Worm (Caenorhabditis elegans): ENCODE measurements around the gene fkb-4.

Gene fkb-4

DNA sequence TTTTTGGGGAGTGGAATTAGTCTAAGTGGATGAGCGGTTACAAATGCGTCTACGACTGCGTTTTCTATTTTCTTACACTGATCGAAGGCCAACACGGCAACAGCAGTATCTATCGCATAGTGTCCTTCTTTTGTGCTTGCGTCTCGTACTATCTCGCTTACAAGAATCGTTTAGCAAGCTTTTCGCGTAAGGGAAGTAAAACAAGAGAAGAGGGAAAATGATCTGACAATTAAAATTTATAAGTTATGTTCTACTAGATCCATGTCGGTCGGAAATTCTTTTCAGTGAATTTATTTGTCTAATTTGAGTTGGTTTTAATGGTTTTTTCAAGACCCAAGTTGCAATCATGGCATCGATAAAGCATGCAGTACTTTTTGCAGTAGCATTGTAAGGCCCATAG is at the start of gene fkb-4:
Gene fkb-4 (minus strand): TSS at position 101 of the 400 bp plus-strand sequence.
- TF ChIP-seq hnd-1 (tag; optimal IDR thresholded peaks at IDR 0.05), result no peak
- TF ChIP-seq hmbx-1 (tag; optimal IDR thresholded peaks at IDR 0.05), result no peak
- no peak for TF ChIP-seq ets-7 (tag; optimal IDR thresholded peaks at IDR 0.05)
- no peak for TF ChIP-seq ceh-13 (GFP tag; optimal IDR thresholded peaks at IDR 0.05)
- TF ChIP-seq tbx-11 (GFP tag; IDR thresholded peaks at IDR 0.05), result no peak
- no peak for TF ChIP-seq pes-1 (GFP tag; IDR thresholded peaks at IDR 0.05)
- TF ChIP-seq B0310.2 (tag; optimal IDR thresholded peaks at IDR 0.05), result no peak
- no peak for TF ChIP-seq scrt-1 (GFP tag; IDR thresholded peaks at IDR 0.05)
- no peak for TF ChIP-seq tbx-37 (GFP tag; conservative IDR thresholded peaks at IDR 0.05)
- no peak for TF ChIP-seq flt-1 (GFP tag; IDR thresholded peaks at IDR 0.05)
- TF ChIP-seq ceh-36 (tag; optimal IDR thresholded peaks at IDR 0.05), result no peak
- TF ChIP-seq ama-1 (optimal IDR thresholded peaks at IDR 0.05), result no peak
- no peak for TF ChIP-seq F13C5.2 (tag; optimal IDR thresholded peaks at IDR 0.05)
- no peak for TF ChIP-seq sea-1 (GFP tag; conservative IDR thresholded peaks at IDR 0.05)
- TF ChIP-seq hmg-4 (GFP tag; optimal IDR thresholded peaks at IDR 0.05), result no peak
- TF ChIP-seq aly-1 (tag; optimal IDR thresholded peaks at IDR 0.05), result no peak
- no peak for TF ChIP-seq tra-4 (tag; optimal IDR thresholded peaks at IDR 0.05)

DNA sequence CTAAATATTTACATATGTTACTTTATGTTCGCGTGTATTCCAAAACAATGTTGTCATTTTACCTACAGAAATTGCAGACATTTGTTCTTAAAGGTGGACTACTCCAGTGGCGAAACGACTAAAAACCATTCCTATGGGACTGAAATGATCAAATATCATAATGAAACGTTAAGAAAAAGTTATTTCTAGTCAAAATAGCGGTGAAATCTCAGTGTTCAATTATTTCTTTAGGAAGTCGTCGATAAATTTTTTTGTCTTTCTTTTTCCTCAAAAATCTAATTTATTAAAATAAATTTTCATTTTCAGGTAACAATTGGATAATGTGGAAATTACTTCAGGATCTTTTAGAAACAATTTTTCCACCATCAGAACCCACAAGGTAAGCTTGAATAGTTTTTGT is 48.5 kb upstream of the fkb-4 start, which contains the start of gene C44H9.4:
Gene C44H9.4 (plus strand): TSS at position 301 of the 400 bp plus-strand sequence.
- no peak for TF ChIP-seq sea-1 (GFP tag; conservative IDR thresholded peaks at IDR 0.05)
- TF ChIP-seq tbx-37 (GFP tag; conservative IDR thresholded peaks at IDR 0.05), result no peak
- no peak for TF ChIP-seq scrt-1 (GFP tag; IDR thresholded peaks at IDR 0.05)
- no peak for TF ChIP-seq ceh-13 (GFP tag; optimal IDR thresholded peaks at IDR 0.05)
- no peak for TF ChIP-seq B0310.2 (tag; optimal IDR thresholded peaks at IDR 0.05)
- no peak for TF ChIP-seq hnd-1 (tag; optimal IDR thresholded peaks at IDR 0.05)
- no peak for TF ChIP-seq F13C5.2 (tag; optimal IDR thresholded peaks at IDR 0.05)
- no peak for TF ChIP-seq pes-1 (GFP tag; IDR thresholded peaks at IDR 0.05)
- no peak for TF ChIP-seq hmbx-1 (tag; optimal IDR thresholded peaks at IDR 0.05)
- TF ChIP-seq ets-7 (tag; optimal IDR thresholded peaks at IDR 0.05), result no peak
- no peak for TF ChIP-seq ceh-36 (tag; optimal IDR thresholded peaks at IDR 0.05)
- TF ChIP-seq aly-1 (tag; optimal IDR thresholded peaks at IDR 0.05), result no peak
- TF ChIP-seq flt-1 (GFP tag; IDR thresholded peaks at IDR 0.05), result no peak
- TF ChIP-seq ama-1 (optimal IDR thresholded peaks at IDR 0.05), result no peak

DNA sequence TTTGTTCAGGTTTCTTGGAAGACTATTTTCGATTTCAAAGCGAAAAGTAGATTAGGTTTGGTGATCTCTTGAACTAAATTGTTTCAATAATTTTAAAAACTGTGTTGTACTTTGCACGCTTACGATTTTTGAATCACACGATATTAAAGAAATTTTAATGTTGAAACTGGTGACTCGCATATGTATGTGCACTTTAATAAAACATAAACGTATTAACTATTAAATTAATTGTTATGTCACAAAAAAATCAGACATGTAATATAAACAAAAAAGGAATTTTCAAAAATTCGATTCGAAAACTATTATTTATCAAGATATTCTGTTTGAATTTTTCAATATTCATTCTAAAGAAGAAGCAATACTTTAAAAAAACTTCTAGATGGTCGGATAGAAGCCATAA is 40.3 kb upstream of the fkb-4 start, which contains the start of gene ugt-15:
Gene ugt-15 (plus strand): TSS at position 301 of the 400 bp plus-strand sequence.
- TF ChIP-seq scrt-1 (GFP tag; IDR thresholded peaks at IDR 0.05) (no peak), ama-1 (optimal IDR thresholded peaks at IDR 0.05) (no peak), ceh-13 (GFP tag; optimal IDR thresholded peaks at IDR 0.05) (no peak), B0310.2 (tag; optimal IDR thresholded peaks at IDR 0.05) (no peak), hmbx-1 (tag; optimal IDR thresholded peaks at IDR 0.05) (no peak), flt-1 (GFP tag; IDR thresholded peaks at IDR 0.05) (no peak), ceh-36 (tag; optimal IDR thresholded peaks at IDR 0.05) (no peak), aly-1 (tag; optimal IDR thresholded peaks at IDR 0.05) (no peak), hnd-1 (tag; optimal IDR thresholded peaks at IDR 0.05) (no peak), ets-7 (tag; optimal IDR thresholded peaks at IDR 0.05) (no peak), hmg-4 (GFP tag; optimal IDR thresholded peaks at IDR 0.05) (no peak)

DNA sequence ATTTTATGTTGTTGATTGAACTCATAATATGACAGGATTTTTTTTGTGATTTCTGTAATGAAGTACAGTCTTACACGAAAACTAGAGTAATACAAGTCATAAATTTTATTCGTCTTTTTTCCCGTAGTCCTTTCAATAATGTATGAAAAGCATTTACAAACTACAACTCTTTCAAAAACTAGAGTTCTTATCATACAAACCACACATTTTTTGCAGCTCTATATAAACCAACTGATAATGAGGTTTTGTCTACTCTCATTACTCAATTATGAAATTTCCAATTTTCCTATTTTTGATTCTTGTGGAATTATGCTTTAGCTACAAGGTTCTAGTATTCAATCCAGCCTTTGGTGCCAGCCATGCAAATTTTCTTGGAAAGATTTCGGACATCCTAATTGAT is 37.9 kb upstream of the fkb-4 start, which contains the start of gene ugt-16:
Gene ugt-16 (plus strand): TSS at position 248 of the 400 bp plus-strand sequence.
- TF ChIP-seq sea-1 (GFP tag; conservative IDR thresholded peaks at IDR 0.05) (no peak), ets-7 (tag; optimal IDR thresholded peaks at IDR 0.05) (no peak), hmbx-1 (tag; optimal IDR thresholded peaks at IDR 0.05) (no peak), scrt-1 (GFP tag; IDR thresholded peaks at IDR 0.05) (no peak), ceh-13 (GFP tag; optimal IDR thresholded peaks at IDR 0.05) (no peak), pes-1 (GFP tag; IDR thresholded peaks at IDR 0.05) (no peak), tbx-11 (GFP tag; IDR thresholded peaks at IDR 0.05) (no peak), hnd-1 (tag; optimal IDR thresholded peaks at IDR 0.05) (no peak), ama-1 (optimal IDR thresholded peaks at IDR 0.05) (no peak), ceh-36 (tag; optimal IDR thresholded peaks at IDR 0.05) (no peak), F13C5.2 (tag; optimal IDR thresholded peaks at IDR 0.05) (no peak), B0310.2 (tag; optimal IDR thresholded peaks at IDR 0.05) (no peak), hmg-4 (GFP tag; optimal IDR thresholded peaks at IDR 0.05) (no peak), flt-1 (GFP tag; IDR thresholded peaks at IDR 0.05) (no peak), tra-4 (tag; optimal IDR thresholded peaks at IDR 0.05) (no peak), aly-1 (tag; optimal IDR thresholded peaks at IDR 0.05) (no peak), tbx-37 (GFP tag; conservative IDR thresholded peaks at IDR 0.05) (no peak)

DNA sequence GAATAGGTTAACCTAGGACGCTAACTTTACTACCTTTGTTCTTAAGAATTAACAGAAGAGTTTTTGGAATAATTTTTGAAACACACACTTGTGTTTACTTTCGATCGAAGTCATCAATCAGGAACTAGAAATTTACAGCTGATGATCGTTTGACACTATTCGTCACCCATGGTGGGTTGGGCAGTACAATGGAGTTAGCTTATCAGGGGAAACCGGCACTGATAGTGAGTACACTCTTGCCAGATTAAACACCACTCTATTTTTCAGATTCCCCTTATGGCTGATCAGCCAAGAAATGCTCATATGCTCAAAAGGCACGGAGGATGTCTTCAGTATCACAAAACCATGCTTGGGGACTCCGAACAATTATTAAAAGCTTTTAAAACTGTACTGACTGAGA is 35.1 kb upstream of the fkb-4 start:
- TF ChIP-seq ceh-13 (GFP tag; optimal IDR thresholded peaks at IDR 0.05), result no peak
- TF ChIP-seq ets-7 (tag; optimal IDR thresholded peaks at IDR 0.05), result no peak
- no peak for TF ChIP-seq tbx-37 (GFP tag; conservative IDR thresholded peaks at IDR 0.05)
- no peak for TF ChIP-seq tra-4 (tag; optimal IDR thresholded peaks at IDR 0.05)
- TF ChIP-seq hmbx-1 (tag; optimal IDR thresholded peaks at IDR 0.05), result no peak
- no peak for TF ChIP-seq aly-1 (tag; optimal IDR thresholded peaks at IDR 0.05)
- no peak for TF ChIP-seq F13C5.2 (tag; optimal IDR thresholded peaks at IDR 0.05)
- no peak for TF ChIP-seq pes-1 (GFP tag; IDR thresholded peaks at IDR 0.05)
- no peak for TF ChIP-seq ama-1 (optimal IDR thresholded peaks at IDR 0.05)
- TF ChIP-seq B0310.2 (tag; optimal IDR thresholded peaks at IDR 0.05), result no peak
- TF ChIP-seq sea-1 (GFP tag; conservative IDR thresholded peaks at IDR 0.05), result no peak
- no peak for TF ChIP-seq ceh-36 (tag; optimal IDR thresholded peaks at IDR 0.05)
- TF ChIP-seq hnd-1 (tag; optimal IDR thresholded peaks at IDR 0.05), result no peak
- TF ChIP-seq tbx-11 (GFP tag; IDR thresholded peaks at IDR 0.05), result no peak
- TF ChIP-seq scrt-1 (GFP tag; IDR thresholded peaks at IDR 0.05), result no peak
- no peak for TF ChIP-seq hmg-4 (GFP tag; optimal IDR thresholded peaks at IDR 0.05)

DNA sequence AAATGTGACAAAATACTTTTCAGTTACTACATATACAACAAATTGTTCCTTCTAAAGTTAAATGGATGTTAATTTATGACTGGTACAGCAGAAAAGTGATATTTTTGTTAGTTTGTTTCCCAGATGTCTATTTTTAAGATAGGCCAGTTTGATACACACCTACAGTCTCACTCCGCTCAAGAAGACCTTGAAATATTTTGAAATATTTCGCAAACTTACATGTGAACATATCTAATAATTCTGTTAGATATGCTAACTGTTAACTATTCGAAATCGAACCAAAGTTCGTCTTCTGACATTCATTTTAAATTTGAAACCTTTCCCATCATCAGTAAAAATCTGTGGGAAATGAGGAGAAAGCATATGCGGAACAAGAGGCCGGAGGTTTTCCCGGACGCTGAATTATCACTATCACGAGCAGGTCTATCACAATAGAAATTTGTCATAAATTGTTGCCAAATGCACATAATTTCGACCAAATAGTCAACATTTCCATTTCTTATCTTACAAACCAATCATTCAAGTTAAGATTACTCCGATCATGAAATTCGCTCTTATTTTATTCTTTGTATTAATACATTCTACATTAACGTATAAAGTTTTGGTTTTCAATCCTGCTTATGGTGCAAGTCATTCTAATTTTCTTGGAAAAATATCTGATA is 33.0 kb upstream of the fkb-4 start, which contains the start of the genes ZC443.4 and ugt-18:
Gene ZC443.4 (minus strand): TSS at position 95 of the 662 bp plus-strand sequence.
Gene ugt-18 (plus strand): TSS at position 469 of the 662 bp plus-strand sequence.
- TF ChIP-seq tra-4 (tag; optimal IDR thresholded peaks at IDR 0.05), result no peak
- TF ChIP-seq ceh-13 (GFP tag; optimal IDR thresholded peaks at IDR 0.05), result no peak
- no peak for TF ChIP-seq pes-1 (GFP tag; IDR thresholded peaks at IDR 0.05)

DNA sequence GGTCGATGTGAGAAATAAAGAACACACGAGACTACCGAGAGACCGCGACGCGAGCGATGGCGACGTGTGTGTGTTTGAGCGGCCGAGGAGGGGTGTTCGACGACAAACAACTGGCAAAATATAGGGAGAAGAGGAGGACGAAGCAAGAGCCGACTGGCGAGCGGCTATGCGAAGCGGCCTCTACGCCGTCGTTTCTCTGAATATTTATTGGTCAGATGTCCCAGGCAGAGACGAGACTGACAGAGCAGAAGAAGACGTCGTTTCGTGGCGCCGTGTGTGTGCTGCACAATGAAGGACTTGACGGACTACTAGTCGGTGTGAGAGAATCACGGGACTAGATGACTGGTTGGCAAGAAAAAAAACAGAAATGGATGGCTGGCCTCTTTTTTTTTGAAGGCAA is 32.2 kb upstream of the fkb-4 start:
- no peak for TF ChIP-seq B0310.2 (tag; optimal IDR thresholded peaks at IDR 0.05)
- TF ChIP-seq tbx-11 (GFP tag; IDR thresholded peaks at IDR 0.05), result no peak
- TF ChIP-seq flt-1 (GFP tag; IDR thresholded peaks at IDR 0.05), result no peak
- no peak for TF ChIP-seq ceh-13 (GFP tag; optimal IDR thresholded peaks at IDR 0.05)
- no peak for TF ChIP-seq ceh-36 (tag; optimal IDR thresholded peaks at IDR 0.05)
- no peak for TF ChIP-seq hmbx-1 (tag; optimal IDR thresholded peaks at IDR 0.05)
- TF ChIP-seq sea-1 (GFP tag; conservative IDR thresholded peaks at IDR 0.05), result no peak
- no peak for TF ChIP-seq ama-1 (optimal IDR thresholded peaks at IDR 0.05)
- TF ChIP-seq ets-7 (tag; optimal IDR thresholded peaks at IDR 0.05), result no peak
- TF ChIP-seq hnd-1 (tag; optimal IDR thresholded peaks at IDR 0.05), result no peak
- TF ChIP-seq scrt-1 (GFP tag; IDR thresholded peaks at IDR 0.05), result no peak
- TF ChIP-seq tbx-37 (GFP tag; conservative IDR thresholded peaks at IDR 0.05), result no peak
- no peak for TF ChIP-seq tra-4 (tag; optimal IDR thresholded peaks at IDR 0.05)
- no peak for TF ChIP-seq hmg-4 (GFP tag; optimal IDR thresholded peaks at IDR 0.05)
- no peak for TF ChIP-seq pes-1 (GFP tag; IDR thresholded peaks at IDR 0.05)
- TF ChIP-seq F13C5.2 (tag; optimal IDR thresholded peaks at IDR 0.05), result no peak
